Worm (Caenorhabditis elegans): ENCODE data around the gene grd-9.

The grd-9 gene

ce11 chrV:5921761-5922160 is 26.6 kb downstream of the grd-9 start:
- TF ChIP-seq tra-4 (tag; optimal IDR thresholded peaks at IDR 0.05) (no peak), B0310.2 (tag; optimal IDR thresholded peaks at IDR 0.05) (no peak), tbx-11 (GFP tag; IDR thresholded peaks at IDR 0.05) (no peak), hnd-1 (tag; optimal IDR thresholded peaks at IDR 0.05) (no peak), scrt-1 (GFP tag; IDR thresholded peaks at IDR 0.05) (no peak), hmbx-1 (tag; optimal IDR thresholded peaks at IDR 0.05) (no peak), ceh-36 (tag; optimal IDR thresholded peaks at IDR 0.05) (no peak), aly-1 (tag; optimal IDR thresholded peaks at IDR 0.05) (no peak), flt-1 (GFP tag; IDR thresholded peaks at IDR 0.05) (no peak), tbx-37 (GFP tag; conservative IDR thresholded peaks at IDR 0.05) (no peak), ama-1 (optimal IDR thresholded peaks at IDR 0.05) (no peak), hmg-4 (GFP tag; optimal IDR thresholded peaks at IDR 0.05) (no peak), sea-1 (GFP tag; conservative IDR thresholded peaks at IDR 0.05) (no peak), ceh-13 (GFP tag; optimal IDR thresholded peaks at IDR 0.05) (no peak), ets-7 (tag; optimal IDR thresholded peaks at IDR 0.05) (no peak), pes-1 (GFP tag; IDR thresholded peaks at IDR 0.05) (no peak)

- TF ChIP-seq ets-7 (tag; optimal IDR thresholded peaks at IDR 0.05) (no peak), pes-1 (GFP tag; IDR thresholded peaks at IDR 0.05) (no peak), hmg-4 (GFP tag; optimal IDR thresholded peaks at IDR 0.05) (no peak), scrt-1 (GFP tag; IDR thresholded peaks at IDR 0.05) (no peak), sea-1 (GFP tag; conservative IDR thresholded peaks at IDR 0.05) (no peak), hmbx-1 (tag; optimal IDR thresholded peaks at IDR 0.05) (no peak), ceh-13 (GFP tag; optimal IDR thresholded peaks at IDR 0.05) (no peak), aly-1 (tag; optimal IDR thresholded peaks at IDR 0.05) (no peak), ceh-36 (tag; optimal IDR thresholded peaks at IDR 0.05) (no peak), ama-1 (optimal IDR thresholded peaks at IDR 0.05) (no peak), F13C5.2 (tag; optimal IDR thresholded peaks at IDR 0.05) (no peak), hnd-1 (tag; optimal IDR thresholded peaks at IDR 0.05) (no peak), B0310.2 (tag; optimal IDR thresholded peaks at IDR 0.05) (no peak), tbx-11 (GFP tag; IDR thresholded peaks at IDR 0.05) (no peak), flt-1 (GFP tag; IDR thresholded peaks at IDR 0.05) (no peak), tra-4 (tag; optimal IDR thresholded peaks at IDR 0.05) (no peak)
Measured at ce11 chrV:5922236-5922635, 27.1 kb downstream of the grd-9 start, which contains the start of gene srsx-18. srsx-18 (plus strand) TSS chrV:5922536.

ce11 chrV:5927347-5927746 is 32.2 kb downstream of the grd-9 start, which contains the start of gene srsx-17:
srsx-17 (plus strand) TSS chrV:5927647.
- TF ChIP-seq tbx-11 (GFP tag; IDR thresholded peaks at IDR 0.05) (no peak), flt-1 (GFP tag; IDR thresholded peaks at IDR 0.05) (no peak), hnd-1 (tag; optimal IDR thresholded peaks at IDR 0.05) (no peak), ets-7 (tag; optimal IDR thresholded peaks at IDR 0.05) (no peak), pes-1 (GFP tag; IDR thresholded peaks at IDR 0.05) (no peak), hmg-4 (GFP tag; optimal IDR thresholded peaks at IDR 0.05) (no peak), scrt-1 (GFP tag; IDR thresholded peaks at IDR 0.05) (no peak)

ce11 chrV:5928006-5928405 is 32.9 kb downstream of the grd-9 start:
- TF ChIP-seq B0310.2 (tag; optimal IDR thresholded peaks at IDR 0.05) (no peak), pes-1 (GFP tag; IDR thresholded peaks at IDR 0.05) (no peak), aly-1 (tag; optimal IDR thresholded peaks at IDR 0.05) (no peak), hnd-1 (tag; optimal IDR thresholded peaks at IDR 0.05) (no peak), ceh-13 (GFP tag; optimal IDR thresholded peaks at IDR 0.05) (no peak), scrt-1 (GFP tag; IDR thresholded peaks at IDR 0.05) (no peak), tra-4 (tag; optimal IDR thresholded peaks at IDR 0.05) (no peak), ets-7 (tag; optimal IDR thresholded peaks at IDR 0.05) (no peak)

- TF ChIP-seq hmg-4 (GFP tag; optimal IDR thresholded peaks at IDR 0.05) (no peak), ceh-13 (GFP tag; optimal IDR thresholded peaks at IDR 0.05) (no peak), tra-4 (tag; optimal IDR thresholded peaks at IDR 0.05) (no peak), sea-1 (GFP tag; conservative IDR thresholded peaks at IDR 0.05) (no peak), hnd-1 (tag; optimal IDR thresholded peaks at IDR 0.05) (no peak), F13C5.2 (tag; optimal IDR thresholded peaks at IDR 0.05) (no peak)
Measured at ce11 chrV:5930588-5930987, 35.5 kb downstream of the grd-9 start, which contains the start of gene galt-1. galt-1 (plus strand) TSS chrV:5930905.

ce11 chrV:5936691-5937090 is 41.6 kb downstream of the grd-9 start, which contains the start of the genes M03F8.5 and M03F8.7:
M03F8.5 (minus strand) TSS chrV:5936791.
M03F8.7 (plus strand) TSS chrV:5936939.
- TF ChIP-seq ceh-36 (tag; optimal IDR thresholded peaks at IDR 0.05) (no peak), sea-1 (GFP tag; conservative IDR thresholded peaks at IDR 0.05) (no peak), scrt-1 (GFP tag; IDR thresholded peaks at IDR 0.05) (no peak)

ce11 chrV:5939503-5940072 is 44.5 kb downstream of the grd-9 start, which contains the start of gene syf-3:
syf-3 (plus strand) TSS chrV:5940022.
- TF ChIP-seq tbx-11 (GFP tag; IDR thresholded peaks at IDR 0.05) (no peak), ets-7 (tag; optimal IDR thresholded peaks at IDR 0.05) (no peak)

ce11 chrV:5943167-5943566 is 48.0 kb downstream of the grd-9 start, which contains the start of gene pst-1:
pst-1 (plus strand) TSS chrV:5943467.
- TF ChIP-seq tra-4 (tag; optimal IDR thresholded peaks at IDR 0.05), result no peak
- no peak for TF ChIP-seq flt-1 (GFP tag; IDR thresholded peaks at IDR 0.05)
- TF ChIP-seq hmg-4 (GFP tag; optimal IDR thresholded peaks at IDR 0.05), result no peak
- TF ChIP-seq hmbx-1 (tag; optimal IDR thresholded peaks at IDR 0.05), result no peak
- no peak for TF ChIP-seq ceh-13 (GFP tag; optimal IDR thresholded peaks at IDR 0.05)
- no peak for TF ChIP-seq scrt-1 (GFP tag; IDR thresholded peaks at IDR 0.05)
- TF ChIP-seq sea-1 (GFP tag; conservative IDR thresholded peaks at IDR 0.05), result no peak
- no peak for TF ChIP-seq tbx-37 (GFP tag; conservative IDR thresholded peaks at IDR 0.05)
- no peak for TF ChIP-seq ets-7 (tag; optimal IDR thresholded peaks at IDR 0.05)
- TF ChIP-seq F13C5.2 (tag; optimal IDR thresholded peaks at IDR 0.05), result no peak
- TF ChIP-seq aly-1 (tag; optimal IDR thresholded peaks at IDR 0.05), result no peak
- no peak for TF ChIP-seq B0310.2 (tag; optimal IDR thresholded peaks at IDR 0.05)
- no peak for TF ChIP-seq hnd-1 (tag; optimal IDR thresholded peaks at IDR 0.05)
- no peak for TF ChIP-seq ceh-36 (tag; optimal IDR thresholded peaks at IDR 0.05)
- TF ChIP-seq ama-1 (optimal IDR thresholded peaks at IDR 0.05), result no peak
- TF ChIP-seq tbx-11 (GFP tag; IDR thresholded peaks at IDR 0.05), result no peak

Data from whole organism, early embryonic.